Worm (Caenorhabditis elegans): ENCODE measurements around the gene Y45F3A.1.

Gene Y45F3A.1

ce11 chrIII:10561904-10562303 lies at the start of gene Y45F3A.1:
Gene Y45F3A.1, minus strand, starts transcription at chrIII:10561915.
- TF ChIP-seq cog-1 (tag; optimal IDR thresholded peaks at IDR 0.05) = no peak
- TF ChIP-seq ztf-29 (GFP tag; IDR thresholded peaks at IDR 0.05) = no peak
- no peak for TF ChIP-seq T22C8.4 (GFP tag; IDR thresholded peaks at IDR 0.05)
- no peak for TF ChIP-seq tab-1 (GFP tag; IDR thresholded peaks at IDR 0.05)
- TF ChIP-seq ref-1 (GFP tag; conservative IDR thresholded peaks at IDR 0.05) = no peak
- no peak for TF ChIP-seq ztf-23 (GFP tag; IDR thresholded peaks at IDR 0.05)
- no peak for TF ChIP-seq med-1 (GFP tag; optimal IDR thresholded peaks at IDR 0.05; ENCODE audit: insufficient read depth)
- TF ChIP-seq klf-2 (GFP tag; conservative IDR thresholded peaks at IDR 0.05) = no peak
- no peak for TF ChIP-seq flt-1 (GFP tag; IDR thresholded peaks at IDR 0.05)

- TF ChIP-seq T22C8.4 (GFP tag; IDR thresholded peaks at IDR 0.05) = no peak
- no peak for TF ChIP-seq ref-1 (GFP tag; conservative IDR thresholded peaks at IDR 0.05)
- TF ChIP-seq tab-1 (GFP tag; IDR thresholded peaks at IDR 0.05) = no peak
- TF ChIP-seq klf-2 (GFP tag; conservative IDR thresholded peaks at IDR 0.05) = no peak
- no peak for TF ChIP-seq ztf-23 (GFP tag; IDR thresholded peaks at IDR 0.05)
- no peak for TF ChIP-seq med-1 (GFP tag; optimal IDR thresholded peaks at IDR 0.05; ENCODE audit: insufficient read depth)
- TF ChIP-seq ztf-29 (GFP tag; IDR thresholded peaks at IDR 0.05) = no peak
- TF ChIP-seq cog-1 (tag; optimal IDR thresholded peaks at IDR 0.05) = no peak
- TF ChIP-seq flt-1 (GFP tag; IDR thresholded peaks at IDR 0.05) = no peak
These were observed 46.4 kb upstream of the Y45F3A.1 start for ce11 chrIII:10608161-10608560.

- TF ChIP-seq klf-2 (GFP tag; conservative IDR thresholded peaks at IDR 0.05) (no peak), T22C8.4 (GFP tag; IDR thresholded peaks at IDR 0.05) (no peak), med-1 (GFP tag; optimal IDR thresholded peaks at IDR 0.05; ENCODE audit: insufficient read depth) (no peak), ref-1 (GFP tag; conservative IDR thresholded peaks at IDR 0.05) (no peak), ztf-29 (GFP tag; IDR thresholded peaks at IDR 0.05) (no peak), ztf-23 (GFP tag; IDR thresholded peaks at IDR 0.05) (no peak), cog-1 (tag; optimal IDR thresholded peaks at IDR 0.05) (no peak), flt-1 (GFP tag; IDR thresholded peaks at IDR 0.05) (no peak), tab-1 (GFP tag; IDR thresholded peaks at IDR 0.05) (no peak)
These were observed 43.3 kb upstream of the Y45F3A.1 start, which contains the start of gene rabx-5 for ce11 chrIII:10605049-10605448. Gene rabx-5, plus strand, starts transcription at chrIII:10605349.

ce11 chrIII:10604325-10604724 lies 42.6 kb upstream of the Y45F3A.1 start:
- TF ChIP-seq tab-1 (GFP tag; IDR thresholded peaks at IDR 0.05) (no peak), cog-1 (tag; optimal IDR thresholded peaks at IDR 0.05) (no peak), flt-1 (GFP tag; IDR thresholded peaks at IDR 0.05) (no peak), ztf-29 (GFP tag; IDR thresholded peaks at IDR 0.05) (no peak), T22C8.4 (GFP tag; IDR thresholded peaks at IDR 0.05) (no peak), klf-2 (GFP tag; conservative IDR thresholded peaks at IDR 0.05) (no peak), ref-1 (GFP tag; conservative IDR thresholded peaks at IDR 0.05) (no peak), ztf-23 (GFP tag; IDR thresholded peaks at IDR 0.05) (no peak), med-1 (GFP tag; optimal IDR thresholded peaks at IDR 0.05; ENCODE audit: insufficient read depth) (no peak)

- TF ChIP-seq klf-2 (GFP tag; conservative IDR thresholded peaks at IDR 0.05) = no peak
- peak; percentile 43; the same call in 1 of the 2 replicates for TF ChIP-seq T22C8.4 (GFP tag; IDR thresholded peaks at IDR 0.05)
These were observed 41.5 kb upstream of the Y45F3A.1 start, which contains the start of gene Y39A1A.2 for ce11 chrIII:10603248-10603647. Gene Y39A1A.2, minus strand, starts transcription at chrIII:10603566.

ce11 chrIII:10600894-10601293 lies 39.2 kb upstream of the Y45F3A.1 start:
- no peak for TF ChIP-seq ref-1 (GFP tag; conservative IDR thresholded peaks at IDR 0.05)
- TF ChIP-seq klf-2 (GFP tag; conservative IDR thresholded peaks at IDR 0.05) = no peak
- TF ChIP-seq ztf-23 (GFP tag; IDR thresholded peaks at IDR 0.05) = no peak

- TF ChIP-seq flt-1 (GFP tag; IDR thresholded peaks at IDR 0.05) (no peak), med-1 (GFP tag; optimal IDR thresholded peaks at IDR 0.05; ENCODE audit: insufficient read depth) (no peak), cog-1 (tag; optimal IDR thresholded peaks at IDR 0.05) (no peak), tab-1 (GFP tag; IDR thresholded peaks at IDR 0.05) (no peak), ztf-29 (GFP tag; IDR thresholded peaks at IDR 0.05) (no peak), ref-1 (GFP tag; conservative IDR thresholded peaks at IDR 0.05) (no peak), ztf-23 (GFP tag; IDR thresholded peaks at IDR 0.05) (no peak), T22C8.4 (GFP tag; IDR thresholded peaks at IDR 0.05) (no peak), klf-2 (GFP tag; conservative IDR thresholded peaks at IDR 0.05) (no peak)
These were observed 38.5 kb upstream of the Y45F3A.1 start, which contains the start of gene epg-6 for ce11 chrIII:10600138-10600626. Gene epg-6, minus strand, starts transcription at chrIII:10600188.

- TF ChIP-seq ztf-23 (GFP tag; IDR thresholded peaks at IDR 0.05) (0 out of 2 replicates have a peak, but pooled peaks have one; percentile 9), T22C8.4 (GFP tag; IDR thresholded peaks at IDR 0.05) (no peak), cog-1 (tag; optimal IDR thresholded peaks at IDR 0.05) (no peak), flt-1 (GFP tag; IDR thresholded peaks at IDR 0.05) (no peak), klf-2 (GFP tag; conservative IDR thresholded peaks at IDR 0.05) (no peak), ref-1 (GFP tag; conservative IDR thresholded peaks at IDR 0.05) (no peak), med-1 (GFP tag; optimal IDR thresholded peaks at IDR 0.05; ENCODE audit: insufficient read depth) (no peak)
These were observed 38.0 kb upstream of the Y45F3A.1 start for ce11 chrIII:10599699-10600098.

ce11 chrIII:10596387-10596786 lies 34.7 kb upstream of the Y45F3A.1 start, which contains the start of gene Y39A1A.3:
Gene Y39A1A.3, minus strand, starts transcription at chrIII:10596487.
- TF ChIP-seq ref-1 (GFP tag; conservative IDR thresholded peaks at IDR 0.05) (no peak), ztf-29 (GFP tag; IDR thresholded peaks at IDR 0.05) (no peak), med-1 (GFP tag; optimal IDR thresholded peaks at IDR 0.05; ENCODE audit: insufficient read depth) (no peak), klf-2 (GFP tag; conservative IDR thresholded peaks at IDR 0.05) (no peak), T22C8.4 (GFP tag; IDR thresholded peaks at IDR 0.05) (no peak), tab-1 (GFP tag; IDR thresholded peaks at IDR 0.05) (no peak), cog-1 (tag; optimal IDR thresholded peaks at IDR 0.05) (no peak), flt-1 (GFP tag; IDR thresholded peaks at IDR 0.05) (no peak), ztf-23 (GFP tag; IDR thresholded peaks at IDR 0.05) (no peak)

- TF ChIP-seq ref-1 (GFP tag; conservative IDR thresholded peaks at IDR 0.05) = no peak
- no peak for TF ChIP-seq T22C8.4 (GFP tag; IDR thresholded peaks at IDR 0.05)
- TF ChIP-seq flt-1 (GFP tag; IDR thresholded peaks at IDR 0.05) = no peak
- no peak for TF ChIP-seq cog-1 (tag; optimal IDR thresholded peaks at IDR 0.05)
- no peak for TF ChIP-seq ztf-29 (GFP tag; IDR thresholded peaks at IDR 0.05)
- TF ChIP-seq ztf-23 (GFP tag; IDR thresholded peaks at IDR 0.05) = no peak
- no peak for TF ChIP-seq klf-2 (GFP tag; conservative IDR thresholded peaks at IDR 0.05)
- no peak for TF ChIP-seq tab-1 (GFP tag; IDR thresholded peaks at IDR 0.05)
- TF ChIP-seq med-1 (GFP tag; optimal IDR thresholded peaks at IDR 0.05; ENCODE audit: insufficient read depth) = no peak
These were observed 33.4 kb upstream of the Y45F3A.1 start, which contains the start of gene Y45F3A.9 for ce11 chrIII:10595066-10595465. Gene Y45F3A.9, minus strand, starts transcription at chrIII:10595166.

Data from whole organism, midembryonic.